Worm (Caenorhabditis elegans) whole organism, L1 larva: Measurements from ENCODE around the gene rpl-11.1.

Experiments used
- C04F5.9 ChIP-seq: sonication (generic microtip); optimal IDR thresholded peaks from 2 replicates; lab custom pipeline; 2016; ENCODE audit warnings: missing genetic modification characterization, missing compliant biosample characterization
- Y116A8C.19 ChIP-seq: sonication (generic microtip); optimal IDR thresholded peaks from 2 replicates; lab custom pipeline; 2016; ENCODE audit warnings: missing compliant biosample characterization, missing genetic modification characterization, borderline replicate concordance
- alr-1 ChIP-seq: fragments of 200-800 bp; sonication (Bioruptor generic); optimal IDR thresholded peaks from 2 replicates; lab custom pipeline; 2018; ENCODE audit warnings: borderline replicate concordance, mild to moderate bottlenecking, missing genetic modification characterization, missing compliant biosample characterization
- blmp-1 ChIP-seq: fragments of 150-350 bp; optimal IDR thresholded peaks from 2 replicates; lab custom pipeline; 2014; ENCODE audit warnings: missing biosample characterization, missing genetic modification characterization
- ceh-63 ChIP-seq: fragments of 200-800 bp; sonication (Bioruptor generic); optimal IDR thresholded peaks from 2 replicates; lab custom pipeline; 2018; ENCODE audit warnings: mild to moderate bottlenecking, missing genetic modification characterization, missing compliant biosample characterization
- ceh-82 ChIP-seq, 3 experiments: fragments of 150-350 bp in 1 of 3; sonication (generic microtip) in 2 of 3; optimal IDR thresholded peaks; 2 replicates each; lab custom pipeline; 2014 to 2017; ENCODE audit warnings: missing biosample characterization in 3 of 3, missing genetic modification characterization in 3 of 3
- ceh-90 ChIP-seq: sonication (generic microtip); optimal IDR thresholded peaks from 2 replicates; lab custom pipeline; 2016; ENCODE audit warnings: missing genetic modification characterization, missing compliant biosample characterization
- dsc-1 ChIP-seq: sonication (generic microtip); optimal IDR thresholded peaks from 2 replicates; lab custom pipeline; 2016; ENCODE audit warnings: mild to moderate bottlenecking, missing genetic modification characterization, missing compliant biosample characterization
- efl-1 ChIP-seq, 4 experiments: fragments of 150-350 bp; optimal IDR thresholded peaks in 3 of 4; peaks in 1 of 4; 1 replicate in 1 of 4; 2 replicates in 3 of 4; lab custom pipeline; 2014; ENCODE audit warnings: missing biosample characterization in 2 of 4, missing genetic modification characterization in 2 of 4, missing genetic modification reagents in 2 of 4
- egl-13 ChIP-seq: sonication (generic microtip); optimal IDR thresholded peaks from 2 replicates; lab custom pipeline; 2016; ENCODE audit warnings: missing genotype, missing genetic modification reagents, missing genetic modification characterization, missing compliant biosample characterization
- elt-2 ChIP-seq: sonication (generic microtip); optimal IDR thresholded peaks from 2 replicates; lab custom pipeline; 2016; ENCODE audit warnings: missing genetic modification characterization, mild to moderate bottlenecking, inconsistent platforms, missing compliant biosample characterization, missing genetic modification reagents
- elt-3 ChIP-seq, 6 experiments: fragments of 150-350 bp in 1 of 6; sonication (generic microtip); optimal IDR thresholded peaks; 2 replicates each; lab custom pipeline; 2017 to 2018; ENCODE audit warnings: missing biosample characterization in 6 of 6, missing genetic modification characterization in 6 of 6, inconsistent platforms in 1 of 6
- ets-5 ChIP-seq: fragments of 200-800 bp; sonication (Bioruptor generic); IDR thresholded peaks from 2 replicates; pipeline ENCODE4 v1.3.6; 2022; ENCODE audit warnings: missing genetic modification characterization, missing compliant biosample characterization
- fkh-10 ChIP-seq: sonication (generic microtip); optimal IDR thresholded peaks from 2 replicates; lab custom pipeline; 2017; ENCODE audit warnings: missing biosample characterization, missing genetic modification reagents, missing genetic modification characterization
- fkh-4 ChIP-seq: sonication (generic microtip); optimal IDR thresholded peaks from 2 replicates; lab custom pipeline; 2016; ENCODE audit warnings: missing compliant biosample characterization, missing genetic modification characterization, borderline replicate concordance
- grh-1 ChIP-seq: fragments of 200-800 bp; sonication (Bioruptor generic); IDR thresholded peaks from 2 replicates; pipeline ENCODE4 v1.3.6; 2022; ENCODE audit warnings: missing genetic modification reagents, missing genetic modification characterization, missing compliant biosample characterization
- hlh-4 ChIP-seq: sonication (generic microtip); optimal IDR thresholded peaks from 2 replicates; lab custom pipeline; 2016; ENCODE audit warnings: mild to moderate bottlenecking, missing genetic modification characterization, missing compliant biosample characterization
- jun-1 ChIP-seq: fragments of 150-350 bp; optimal IDR thresholded peaks from 2 replicates; lab custom pipeline; 2014; ENCODE audit warnings: missing biosample characterization, missing genetic modification reagents, missing genetic modification characterization
- lin-14 ChIP-seq: fragments of 200-800 bp; sonication (Bioruptor generic); optimal IDR thresholded peaks from 2 replicates; lab custom pipeline; 2018; ENCODE audit warnings: mild to moderate bottlenecking, missing genetic modification characterization, moderate library complexity, missing compliant biosample characterization
- lin-35 ChIP-seq, 2 experiments: fragments of 150-350 bp; optimal IDR thresholded peaks; 2 replicates each; lab custom pipeline; 2014; ENCODE audit warnings: missing biosample characterization in 2 of 2, missing genetic modification characterization in 2 of 2, missing genetic modification reagents in 2 of 2
- lin-39 ChIP-seq: fragments of 150-350 bp; optimal IDR thresholded peaks from 2 replicates; lab custom pipeline; 2014; ENCODE audit warnings: missing biosample characterization, missing genetic modification reagents, missing genetic modification characterization
- lsy-2 ChIP-seq, 2 experiments: fragments of 150-350 bp; optimal IDR thresholded peaks; 2 replicates each; lab custom pipeline; 2014; ENCODE audit warnings: missing biosample characterization in 2 of 2, missing genetic modification characterization in 2 of 2
- nhr-19 ChIP-seq: fragments of 200-800 bp; sonication (Bioruptor generic); conservative IDR thresholded peaks from 2 replicates; pipeline ENCODE4 v1.3.6; 2022; ENCODE audit warnings: missing genetic modification characterization, missing compliant biosample characterization
- nhr-237 ChIP-seq: fragments of 150-350 bp; optimal IDR thresholded peaks from 2 replicates; lab custom pipeline; 2014; ENCODE audit warnings: missing biosample characterization, missing genetic modification characterization
- nhr-28 ChIP-seq: fragments of 150-350 bp; optimal IDR thresholded peaks from 2 replicates; lab custom pipeline; 2014; ENCODE audit warnings: missing biosample characterization, missing genetic modification characterization
- nhr-85 ChIP-seq: sonication (generic microtip); peaks from one replicate; lab custom pipeline; 2016; ENCODE audit warnings: missing genetic modification characterization, inconsistent platforms, missing compliant biosample characterization
- pax-3 ChIP-seq: fragments of 200-800 bp; sonication (Bioruptor generic); optimal IDR thresholded peaks from 2 replicates; lab custom pipeline; 2018; ENCODE audit warnings: mild to moderate bottlenecking, missing genetic modification characterization, moderate library complexity, missing compliant biosample characterization
- snpc-4 ChIP-seq: fragments of 150-350 bp; optimal IDR thresholded peaks from 2 replicates; lab custom pipeline; 2014; ENCODE audit warnings: missing biosample characterization, missing genetic modification characterization
- sox-4 ChIP-seq: sonication (generic microtip); optimal IDR thresholded peaks from 2 replicates; lab custom pipeline; 2016; ENCODE audit warnings: missing genetic modification characterization, missing compliant biosample characterization
- sup-37 ChIP-seq: fragments of 200-800 bp; sonication (Bioruptor generic); optimal IDR thresholded peaks from 2 replicates; lab custom pipeline; 2018; ENCODE audit warnings: mild to moderate bottlenecking, missing genetic modification characterization, missing compliant biosample characterization
- tbx-2 ChIP-seq: sonication (generic microtip); optimal IDR thresholded peaks from 2 replicates; lab custom pipeline; 2016; ENCODE audit warnings: missing genetic modification characterization, missing compliant biosample characterization
- unc-130 ChIP-seq: fragments of 150-350 bp; optimal IDR thresholded peaks from 2 replicates; lab custom pipeline; 2017; ENCODE audit warnings: missing biosample characterization, missing genetic modification characterization, inconsistent platforms
- unc-98 ChIP-seq: fragments of 200-800 bp; sonication (Bioruptor generic); IDR thresholded peaks from 2 replicates; pipeline ENCODE4 v1.3.6; 2022; ENCODE audit warnings: missing genetic modification characterization, missing compliant biosample characterization
- zip-4 ChIP-seq: fragments of 200-800 bp; sonication (Bioruptor generic); optimal IDR thresholded peaks from 2 replicates; lab custom pipeline; 2018; ENCODE audit warnings: mild to moderate bottlenecking, missing genetic modification characterization, moderate library complexity, missing compliant biosample characterization
- ztf-11 ChIP-seq, 2 experiments: sonication (generic microtip); optimal IDR thresholded peaks; 2 replicates each; lab custom pipeline; 2016 to 2017; ENCODE audit warnings: missing genetic modification characterization in 2 of 2, missing biosample characterization in 1 of 2, missing compliant biosample characterization in 1 of 2
- ztf-4 ChIP-seq: fragments of 150-350 bp; optimal IDR thresholded peaks from 2 replicates; lab custom pipeline; 2014; ENCODE audit warnings: missing biosample characterization, missing genetic modification characterization

rpl-11.1 gene

DNA sequence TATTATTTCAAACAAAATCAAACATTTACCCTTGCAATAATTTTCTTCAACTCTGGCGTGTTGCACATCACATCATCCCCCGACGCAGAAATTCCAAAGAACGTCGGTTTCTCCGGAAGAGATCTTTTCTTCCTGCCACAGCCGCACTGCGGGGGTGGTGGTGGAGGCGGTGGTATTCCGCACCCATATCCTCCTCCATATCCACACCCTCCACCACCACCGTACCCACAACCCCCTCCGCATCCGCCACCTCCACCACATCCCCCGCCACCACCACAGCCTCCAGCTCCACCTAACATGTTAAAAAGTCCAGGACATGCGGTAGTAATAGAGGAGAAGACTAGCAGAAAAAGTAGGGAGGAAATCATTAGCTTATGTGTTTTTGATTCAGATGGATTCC, 31.0 kb downstream of the rpl-11.1 start, which contains the start of gene grl-29:
Gene grl-29 (minus strand): TSS at position 368 of the 400 bp plus-strand sequence.
- no peak for TF ChIP-seq lin-14
- TF ChIP-seq unc-130 (tag; lab: Kevin White, UChicago), result no peak
- TF ChIP-seq ets-5 (GFP tag; lab: Robert Waterston, UW), result no peak
- TF ChIP-seq ztf-11 (tag; optimal IDR thresholded peaks at IDR 0.05; lab: Kevin White, UChicago), result no peak
- TF ChIP-seq dsc-1 (tag; lab: Kevin White, UChicago), result no peak
- no peak for TF ChIP-seq tbx-2
- no peak for TF ChIP-seq ceh-90

- TF ChIP-seq fkh-4 (tag; lab: Kevin White, UChicago) (no peak), blmp-1 (tag; lab: Kevin White, UChicago) (peak; percentile 35), efl-1 (optimal IDR thresholded peaks at IDR 0.05; lab: Kevin White, UChicago) (no peak), efl-1 (GFP tag; optimal IDR thresholded peaks at IDR 0.05 in 1 of 2; lab: Kevin White, UChicago) (peak in 1 of 2 experiments; percentile 91), ceh-63 (GFP tag; lab: Kevin White, UChicago) (no peak), elt-2 (tag; lab: Kevin White, UChicago) (peak; percentile 70)
- TF ChIP-seq, all 84 proteins: peak for 3
Observed at ce11 chrV:3552740-3553469, 33.0 kb downstream of the rpl-11.1 start, which contains the start of gene T24A6.20. TSS of gene T24A6.20 (plus strand) at chrV:3553134.

DNA sequence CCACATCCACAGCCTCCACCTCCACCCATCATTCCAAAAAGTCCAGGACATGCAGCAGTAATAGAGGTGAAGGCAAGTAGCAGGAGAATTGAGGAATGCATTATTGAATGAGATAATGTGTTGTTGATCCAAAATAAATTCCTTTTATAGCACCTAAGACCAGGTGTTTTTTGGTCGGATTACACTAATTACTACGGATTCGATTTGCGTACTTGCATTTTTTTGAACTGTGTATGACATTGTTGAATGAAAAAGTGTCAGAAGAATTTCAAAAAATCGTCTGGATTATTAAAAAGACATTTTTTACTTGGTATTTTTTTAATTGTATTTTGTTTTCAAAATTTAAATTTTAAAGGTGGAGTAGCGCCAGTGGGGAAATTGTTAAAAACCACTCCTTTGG, 34.1 kb downstream of the rpl-11.1 start, which contains the start of gene grl-28:
Gene grl-28 (minus strand): TSS at position 101 of the 400 bp plus-strand sequence.
- TF ChIP-seq elt-3 (tag; optimal IDR thresholded peaks at IDR 0.05; lab: Kevin White, UChicago) (no peak), nhr-85 (tag; lab: Kevin White, UChicago) (peak; percentile 1)
- TF ChIP-seq, all 84 proteins: peak for 1

ce11 chrV:3549553-3549952, 36.3 kb downstream of the rpl-11.1 start, which contains the start of gene sri-21:
TSS of gene sri-21 (plus strand) at chrV:3549853.
- TF ChIP-seq egl-13 (tag; lab: Kevin White, UChicago) (no peak), zip-4 (GFP tag; lab: Kevin White, UChicago) (no peak), lin-39 (tag; lab: Kevin White, UChicago) (no peak), pax-3 (tag; lab: Kevin White, UChicago) (no peak), elt-3 (tag; optimal IDR thresholded peaks at IDR 0.05; lab: Kevin White, UChicago) (no peak), jun-1 (tag; lab: Kevin White, UChicago) (no peak), lsy-2 (tag; optimal IDR thresholded peaks at IDR 0.05; lab: Kevin White, UChicago) (no peak)

- TF ChIP-seq unc-98 (GFP tag; lab: Robert Waterston, UW) (no peak), C04F5.9 (no peak), lin-35 (GFP tag; optimal IDR thresholded peaks at IDR 0.05; lab: Kevin White, UChicago) (no peak), fkh-10 (GFP tag; lab: Kevin White, UChicago) (no peak), nhr-237 (tag; lab: Kevin White, UChicago) (no peak), nhr-28 (tag; lab: Kevin White, UChicago) (no peak), fkh-4 (tag; lab: Kevin White, UChicago) (no peak), ztf-4 (tag; lab: Kevin White, UChicago) (no peak), ceh-82 (tag; optimal IDR thresholded peaks at IDR 0.05; lab: Kevin White, UChicago) (no peak), sox-4 (tag; lab: Kevin White, UChicago) (no peak), hlh-4 (tag; lab: Kevin White, UChicago) (no peak), ceh-90 (no peak), grh-1 (GFP tag; lab: Robert Waterston, UW) (no peak), lin-14 (no peak), Y116A8C.19 (tag; lab: Kevin White, UChicago) (no peak), alr-1 (tag; lab: Kevin White, UChicago) (no peak), snpc-4 (tag; lab: Kevin White, UChicago) (no peak), sup-37 (GFP tag; lab: Kevin White, UChicago) (no peak), nhr-19 (GFP tag; lab: Robert Waterston, UW) (no peak)
Observed at ce11 chrV:3548798-3549197, 37.1 kb downstream of the rpl-11.1 start, which contains the start of gene srw-130. TSS of gene srw-130 (minus strand) at chrV:3548898.
